Fruit fly (Drosophila melanogaster) whole organism, wandering third instar larva: ENCODE results near the gene CG14253.

Experiments used
- Abd-B ChIP-seq: fragments of >200 bp; optimal IDR thresholded peaks from 2 replicates; lab custom pipeline; 2017; ENCODE audit warnings: missing biosample characterization, missing genetic modification characterization
- CG9705 ChIP-seq: fragments of 200-800 bp; sonication (Bioruptor generic); optimal IDR thresholded peaks from 2 replicates; lab custom pipeline; 2018; ENCODE audit warnings: missing biosample characterization, mild to moderate bottlenecking, missing genetic modification characterization
- Dif ChIP-seq: fragments of 200-275, 200-300 bp; sonication (Bioruptor generic); optimal IDR thresholded peaks from 2 replicates; lab custom pipeline; 2018; ENCODE audit warnings: missing biosample characterization, missing genetic modification characterization; ENCODE audit not compliant: partially characterized antibody
- GATAd ChIP-seq: sonication (Bioruptor generic); optimal IDR thresholded peaks from 2 replicates; lab custom pipeline; 2016; ENCODE audit warnings: missing biosample characterization, missing genetic modification characterization
- Hnf4 ChIP-seq: fragments of 200-800 bp; sonication (Bioruptor generic); optimal IDR thresholded peaks from 2 replicates; lab custom pipeline; 2016; ENCODE audit warnings: missing biosample characterization, mild to moderate bottlenecking, missing genetic modification characterization
- N ChIP-seq: fragments of >200 bp; optimal IDR thresholded peaks from 2 replicates; lab custom pipeline; 2018; ENCODE audit warnings: missing biosample characterization, missing external identifiers, missing genetic modification characterization
- OdsH ChIP-seq: fragments of 200-800 bp; sonication (Bioruptor generic); optimal IDR thresholded peaks from 2 replicates; lab custom pipeline; 2016; ENCODE audit warnings: missing biosample characterization, mild to moderate bottlenecking, missing genetic modification characterization
- brk ChIP-seq: fragments of 200-800 bp; sonication (Bioruptor generic); optimal IDR thresholded peaks from 2 replicates; lab custom pipeline; 2016; ENCODE audit warnings: missing biosample characterization, mild to moderate bottlenecking, missing genetic modification characterization
- ey ChIP-seq: fragments of 200-800 bp; sonication (Bioruptor generic); optimal IDR thresholded peaks from 2 replicates; lab custom pipeline; 2016; ENCODE audit warnings: missing biosample characterization, missing genetic modification characterization
- jim ChIP-seq: fragments of 175-275, 200-325 bp; sonication (Bioruptor generic); optimal IDR thresholded peaks from 2 replicates; lab custom pipeline; 2016; ENCODE audit warnings: missing biosample characterization, mild to moderate bottlenecking, missing genetic modification characterization
- lola ChIP-seq: fragments of >200 bp; optimal IDR thresholded peaks from 2 replicates; lab custom pipeline; 2017; ENCODE audit warnings: missing biosample characterization, missing genetic modification characterization
- psq ChIP-seq: fragments of 200-800 bp; sonication (Bioruptor generic); optimal IDR thresholded peaks from 3 replicates; lab custom pipeline; 2017; ENCODE audit warnings: missing biosample characterization, mild to moderate bottlenecking, missing genetic modification characterization, moderate library complexity
- sage ChIP-seq: fragments of 200-800 bp; sonication (Bioruptor generic); optimal IDR thresholded peaks from 2 replicates; lab custom pipeline; 2016; ENCODE audit warnings: missing biosample characterization, mild to moderate bottlenecking, missing genetic modification characterization
- usp ChIP-seq: fragments of >200 bp; optimal IDR thresholded peaks from 2 replicates; lab custom pipeline; 2017; ENCODE audit warnings: missing biosample characterization, missing genetic modification characterization

DNA sequence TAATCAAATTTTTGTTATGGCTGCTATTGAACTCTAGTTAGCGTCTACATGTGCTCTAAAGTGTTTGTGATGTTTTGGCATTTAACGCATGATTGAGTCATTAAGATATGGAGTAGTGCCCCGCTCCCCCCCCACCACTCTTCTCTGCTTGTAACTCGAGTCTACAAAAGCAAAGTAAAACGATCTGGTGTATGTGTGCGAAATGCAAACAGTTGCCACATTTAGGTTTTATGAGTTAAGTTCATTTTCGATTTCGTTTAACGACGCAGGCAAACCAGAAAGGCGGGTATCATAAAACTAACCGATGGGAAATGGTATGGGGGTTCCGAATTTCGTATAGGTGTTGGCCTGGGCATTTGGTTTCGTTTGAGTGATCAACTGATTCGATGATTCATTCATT lies 43.8 kb upstream of the CG14253 start:
- TF ChIP-seq Hnf4 (GFP tag; lab: Kevin White, UChicago) = no peak
- TF ChIP-seq brk = no peak
- TF ChIP-seq Dif (GFP tag; lab: Kevin White, UChicago) = no peak
- TF ChIP-seq CG9705 (GFP tag; lab: Kevin White, UChicago) = no peak
- TF ChIP-seq psq (GFP tag; lab: Kevin White, UChicago) = no peak
- TF ChIP-seq sage (GFP tag; lab: Kevin White, UChicago) = no peak
- no peak for TF ChIP-seq N (GFP tag; lab: Kevin White, UChicago)
- no peak for TF ChIP-seq GATAd
- TF ChIP-seq Abd-B (GFP tag; lab: Kevin White, UChicago) = no peak
- TF ChIP-seq OdsH (GFP tag; lab: Kevin White, UChicago) = no peak
- no peak for TF ChIP-seq jim
- TF ChIP-seq lola (GFP tag; lab: Kevin White, UChicago) = no peak
- no peak for TF ChIP-seq ey (GFP tag; lab: Kevin White, UChicago)
- TF ChIP-seq usp (GFP tag; lab: Kevin White, UChicago) = no peak
